Worm (Caenorhabditis elegans) whole organism, midembryonic: ENCODE data around the gene srxa-13.

Experiments
- tab-1 ChIP-seq: fragments of 200-800 bp; sonication (Bioruptor generic); IDR thresholded peaks from 2 replicates; pipeline ENCODE4 v1.3.6; 2022; ENCODE audit warnings: missing genetic modification characterization, missing compliant biosample characterization
- ztf-23 ChIP-seq: fragments of 200-800 bp; sonication (Bioruptor generic); IDR thresholded peaks from 2 replicates; pipeline ENCODE4 v1.3.6; 2022; ENCODE audit warnings: missing genetic modification reagents, missing genetic modification characterization, missing compliant biosample characterization

DNA sequence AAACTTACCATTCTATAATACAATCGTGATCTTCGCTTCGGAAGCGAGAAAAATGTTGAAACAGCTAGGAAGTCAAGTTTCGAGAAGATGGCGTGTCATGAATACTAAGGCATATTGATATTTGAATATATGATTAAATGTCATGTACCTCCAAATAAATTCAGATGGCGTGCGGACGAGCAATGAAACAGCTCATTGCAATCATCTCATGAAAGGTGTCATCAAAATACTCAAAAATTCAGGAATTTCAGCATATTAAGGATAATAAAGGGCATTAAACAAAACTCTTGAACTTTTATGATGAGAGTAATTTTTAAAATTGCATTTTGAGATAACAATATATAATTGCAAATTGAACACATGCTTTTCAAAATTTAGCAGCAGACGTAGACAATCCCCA lies 14.2 kb upstream of the srxa-13 start, which contains the start of gene gcy-32:
- TF ChIP-seq ztf-23 (GFP tag; lab: Robert Waterston, UW) (no peak), tab-1 (GFP tag; lab: Robert Waterston, UW) (no peak)
